Worm (Caenorhabditis elegans) whole organism, mixed stage, embryonic: Measurements from ENCODE around the gene C55A6.1.

Source experiments
- mab-5 ChIP-seq: fragments of 150-350 bp; optimal IDR thresholded peaks from 2 replicates; lab custom pipeline; 2014; ENCODE audit warnings: missing biosample characterization, missing genetic modification characterization
- mep-1 ChIP-seq: fragments of 150-350 bp; optimal IDR thresholded peaks from 2 replicates; lab custom pipeline; 2017; ENCODE audit warnings: missing biosample characterization, missing genetic modification reagents, missing genetic modification characterization, inconsistent platforms
- nhr-12 ChIP-seq: fragments of 150-350 bp; optimal IDR thresholded peaks from 2 replicates; lab custom pipeline; 2014; ENCODE audit warnings: missing biosample characterization, missing genetic modification characterization
- nhr-28 ChIP-seq: fragments of 150-350 bp; optimal IDR thresholded peaks from 2 replicates; lab custom pipeline; 2014; ENCODE audit warnings: missing biosample characterization, missing genetic modification characterization
- unc-62 ChIP-seq: fragments of 150-350 bp; optimal IDR thresholded peaks from 2 replicates; lab custom pipeline; 2014; ENCODE audit warnings: missing biosample characterization, missing genetic modification reagents, missing genetic modification characterization

DNA sequence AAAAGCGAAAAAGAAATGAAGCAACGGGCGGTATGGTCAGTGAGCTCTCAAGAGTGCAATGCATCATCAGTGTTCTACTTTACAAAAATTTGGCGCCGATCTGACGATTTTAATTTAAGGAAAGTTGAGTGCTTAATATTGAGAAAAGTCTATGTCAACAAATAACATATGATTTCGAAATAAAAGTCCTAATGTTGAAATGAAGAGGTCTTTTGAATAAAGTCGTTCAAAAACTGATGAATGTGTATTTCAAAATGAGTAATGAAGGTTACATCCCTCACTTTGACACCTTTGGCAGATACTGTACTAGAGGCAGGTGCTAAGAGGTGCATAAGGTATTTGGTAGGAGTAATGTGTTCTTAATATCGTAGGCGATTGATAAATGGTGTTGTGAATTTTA lies 7.3 kb downstream of the C55A6.1 start:
- TF ChIP-seq nhr-12 (tag; lab: Kevin White, UChicago) (no peak), mep-1 (no peak), mab-5 (tag; lab: Kevin White, UChicago) (no peak), unc-62 (GFP tag; lab: Kevin White, UChicago) (no peak), nhr-28 (no peak)
